Worm (Caenorhabditis elegans): ENCODE measurements around the gene F20D6.6.

The F20D6.6 gene

DNA sequence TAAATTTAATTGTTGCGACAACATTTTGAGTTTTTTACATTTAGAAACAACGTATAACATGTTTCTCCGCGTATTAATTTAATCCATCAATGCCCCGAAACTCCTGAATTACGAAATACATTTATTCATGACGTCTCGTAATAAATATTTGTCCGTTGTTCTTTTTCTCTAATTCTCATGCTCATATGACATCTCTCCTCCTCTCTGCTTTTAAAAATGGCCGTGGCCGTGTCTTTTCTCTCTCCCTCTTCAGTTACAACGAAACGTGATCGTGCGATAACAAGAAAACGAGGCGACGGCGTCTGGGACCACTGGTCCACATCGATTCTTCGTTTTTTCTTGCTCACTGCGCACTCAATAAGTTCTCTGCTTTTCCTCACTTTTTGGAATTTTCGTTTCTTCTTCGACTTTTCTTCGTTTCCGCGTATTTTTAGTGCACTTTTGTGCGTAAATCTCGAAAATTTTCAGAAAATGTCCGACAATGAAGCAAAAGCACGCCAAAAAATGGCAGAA, 29.5 kb upstream of the F20D6.6 start, which contains the start of gene snap-1 (continued):
- peak; percentile 93 for TF ChIP-seq hlh-30 (tag; optimal IDR thresholded peaks at IDR 0.05; ENCODE audit: insufficient read depth)
- TF ChIP-seq mep-1 (tag; optimal IDR thresholded peaks at IDR 0.05), result peak; percentile 51
- no peak for TF ChIP-seq Y105C5A.15 (GFP tag; IDR thresholded peaks at IDR 0.05)
- no peak for TF ChIP-seq zip-2 (tag; optimal IDR thresholded peaks at IDR 0.05)
- peak; percentile 26 for TF ChIP-seq dve-1 (tag; optimal IDR thresholded peaks at IDR 0.05; ENCODE audit: insufficient read depth)
- no peak for TF ChIP-seq nhr-237 (tag; optimal IDR thresholded peaks at IDR 0.05)
- TF ChIP-seq nhr-10 (tag; optimal IDR thresholded peaks at IDR 0.05), result no peak
- TF ChIP-seq lim-7 (GFP tag; IDR thresholded peaks at IDR 0.05), result no peak
- TF ChIP-seq ceh-28 (tag; optimal IDR thresholded peaks at IDR 0.05), result no peak
- no peak for TF ChIP-seq gei-8 (GFP tag; optimal IDR thresholded peaks at IDR 0.05)
- TF ChIP-seq nhr-76 (tag; optimal IDR thresholded peaks at IDR 0.05), result no peak
- TF ChIP-seq jun-1 (tag; optimal IDR thresholded peaks at IDR 0.05), result no peak
- TF ChIP-seq ceh-20 (GFP tag; IDR thresholded peaks at IDR 0.05), result no peak
- TF ChIP-seq ceh-44 (GFP tag; IDR thresholded peaks at IDR 0.05), result peak; percentile 36; the same call in 1 of the 2 replicates
- TF ChIP-seq spr-3 (GFP tag; optimal IDR thresholded peaks at IDR 0.05), result no peak
- no peak for TF ChIP-seq unc-39 (tag; optimal IDR thresholded peaks at IDR 0.05)
- TF ChIP-seq ceh-32 (tag; optimal IDR thresholded peaks at IDR 0.05; ENCODE audit: poor library complexity), result no peak
- TF ChIP-seq nhr-6 (tag; optimal IDR thresholded peaks at IDR 0.05), result no peak
- TF ChIP-seq Y5F2A.4 (GFP tag; optimal IDR thresholded peaks at IDR 0.05), result no peak
- no peak for TF ChIP-seq nhr-41 (GFP tag; IDR thresholded peaks at IDR 0.05)
- TF ChIP-seq mes-2 (tag; optimal IDR thresholded peaks at IDR 0.05; ENCODE audit: poor library complexity, severe bottlenecking), result peak; percentile 65
- TF ChIP-seq dmd-6 (GFP tag; IDR thresholded peaks at IDR 0.05), result no peak; the same call in 1 of the 2 replicates
- TF ChIP-seq unc-130 (GFP tag; optimal IDR thresholded peaks at IDR 0.05), result no peak
- TF ChIP-seq set-16 (GFP tag; IDR thresholded peaks at IDR 0.05), result no peak
- TF ChIP-seq ceh-62 (tag; optimal IDR thresholded peaks at IDR 0.05), result no peak
- TF ChIP-seq dpl-1 (GFP tag; optimal IDR thresholded peaks at IDR 0.05), result peak; percentile 42
- TF ChIP-seq zag-1 (tag; optimal IDR thresholded peaks at IDR 0.05), result no peak
- TF ChIP-seq dmd-9 (GFP tag; IDR thresholded peaks at IDR 0.05), result no peak
- no peak for TF ChIP-seq arid-1 (GFP tag; conservative IDR thresholded peaks at IDR 0.05)
- TF ChIP-seq daf-16 (GFP tag; optimal IDR thresholded peaks at IDR 0.05), result no peak
- peak; percentile 57 for TF ChIP-seq daf-16 (tag; optimal IDR thresholded peaks at IDR 0.05)
- TF ChIP-seq ceh-82 (tag; optimal IDR thresholded peaks at IDR 0.05), result no peak
- TF ChIP-seq daf-8 (GFP tag; IDR thresholded peaks at IDR 0.05), result no peak
- TF ChIP-seq snpc-1.2 (GFP tag; IDR thresholded peaks at IDR 0.05), result no peak
- TF ChIP-seq madf-5 (GFP tag; IDR thresholded peaks at IDR 0.05), result no peak
- TF ChIP-seq nhr-11 (tag; optimal IDR thresholded peaks at IDR 0.05), result peak; percentile 20
- no peak for TF ChIP-seq ZK546.5 (tag; optimal IDR thresholded peaks at IDR 0.05)
- no peak for TF ChIP-seq egl-27 (tag; optimal IDR thresholded peaks at IDR 0.05)
- TF ChIP-seq ztf-7 (tag; optimal IDR thresholded peaks at IDR 0.05), result no peak
- no peak for TF ChIP-seq madf-9 (GFP tag; conservative IDR thresholded peaks at IDR 0.05)
- TF ChIP-seq pqm-1 (tag; optimal IDR thresholded peaks at IDR 0.05), result no peak
- no peak for TF ChIP-seq F26F4.8 (GFP tag; conservative IDR thresholded peaks at IDR 0.05)
- no peak for TF ChIP-seq F10B5.3 (tag; optimal IDR thresholded peaks at IDR 0.05)
- no peak for TF ChIP-seq nhr-102 (tag; optimal IDR thresholded peaks at IDR 0.05)
- peak; percentile 57 for TF ChIP-seq hmg-1.1 (GFP tag; IDR thresholded peaks at IDR 0.05)
- no peak for TF ChIP-seq tra-1 (GFP tag; IDR thresholded peaks at IDR 0.05)
- TF ChIP-seq ctbp-1 (GFP tag; IDR thresholded peaks at IDR 0.05), result peak; percentile 58; the same call in 1 of the 2 replicates
- no peak for TF ChIP-seq tag-97 (GFP tag; IDR thresholded peaks at IDR 0.05)
- no peak for TF ChIP-seq nhr-42 (GFP tag; IDR thresholded peaks at IDR 0.05)
- TF ChIP-seq php-3 (GFP tag; IDR thresholded peaks at IDR 0.05), result no peak
- no peak for TF ChIP-seq vab-7 (GFP tag; IDR thresholded peaks at IDR 0.05)
- no peak for TF ChIP-seq saeg-2 (GFP tag; IDR thresholded peaks at IDR 0.05)
- TF ChIP-seq aha-1 (tag), result peak; percentile 88

Measured in whole organism, L4 larva.